Fruit fly (Drosophila melanogaster): Measurements from ENCODE around the gene Kap3.

- no peak for TF ChIP-seq CrebA (GFP tag; optimal IDR thresholded peaks at IDR 0.05; ENCODE audit: borderline replicate concordance)
- no peak for TF ChIP-seq CG9705 (GFP tag; optimal IDR thresholded peaks at IDR 0.05)
- no peak for TF ChIP-seq rgr (GFP tag; optimal IDR thresholded peaks at IDR 0.05)
- TF ChIP-seq Dfd (GFP tag; optimal IDR thresholded peaks at IDR 0.05), result no peak
Observed at dm6 chrX:11382588-11382987, 42.7 kb upstream of the Kap3 start.
